Fruit fly (Drosophila melanogaster) S2 (cell line): ENCODE results near the gene CG31823.

ENCODE experiments used
- CG8478 ChIP-seq: fragments of >200 bp; optimal IDR thresholded peaks from 2 replicates; lab custom pipeline; 2018
- CTCF ChIP-seq, 2 experiments: fragments of >200 bp; optimal IDR thresholded peaks; 2 replicates each; lab custom pipeline; 2018

The CG31823 gene

dm6 chr2L:15900424-15900823, at the start of gene CG31823:
Gene CG31823 (minus strand): TSS chr2L:15900524.
- TF ChIP-seq CG8478 (lab: Kevin White, UChicago), result no peak
- no peak for TF ChIP-seq CTCF (optimal IDR thresholded peaks at IDR 0.05; lab: Kevin White, UChicago)

- TF ChIP-seq CG8478 (lab: Kevin White, UChicago) (no peak), CTCF (optimal IDR thresholded peaks at IDR 0.05; lab: Kevin White, UChicago) (peak; percentile 76 to 81)
These were observed 49.1 kb upstream of the CG31823 start for dm6 chr2L:15949457-15949856.

- TF ChIP-seq CTCF (optimal IDR thresholded peaks at IDR 0.05; lab: Kevin White, UChicago) (no peak), CG8478 (lab: Kevin White, UChicago) (no peak)
These were observed 40.8 kb upstream of the CG31823 start, which contains the start of gene CG12448 for dm6 chr2L:15941141-15941540. Gene CG12448 (plus strand): TSS chr2L:15941441.

dm6 chr2L:15936138-15936537, 35.8 kb upstream of the CG31823 start:
- TF ChIP-seq CTCF (optimal IDR thresholded peaks at IDR 0.05; lab: Kevin White, UChicago), result no peak
- TF ChIP-seq CG8478 (lab: Kevin White, UChicago), result no peak

dm6 chr2L:15923095-15923494, 22.8 kb upstream of the CG31823 start, which contains the start of gene CG4793:
Gene CG4793 (plus strand): TSS chr2L:15923395.
- TF ChIP-seq CTCF (optimal IDR thresholded peaks at IDR 0.05; lab: Kevin White, UChicago), result no peak
- TF ChIP-seq CG8478 (lab: Kevin White, UChicago), result no peak

- no peak for TF ChIP-seq CTCF (optimal IDR thresholded peaks at IDR 0.05; lab: Kevin White, UChicago)
- no peak for TF ChIP-seq CG8478 (lab: Kevin White, UChicago)
These were observed 16.3 kb upstream of the CG31823 start, which contains the start of gene CG13244 for dm6 chr2L:15916588-15916987. Gene CG13244 (plus strand): TSS chr2L:15916888.

- TF ChIP-seq CG8478 (lab: Kevin White, UChicago), result no peak
- no peak for TF ChIP-seq CTCF (optimal IDR thresholded peaks at IDR 0.05; lab: Kevin White, UChicago)
These were observed 13.3 kb upstream of the CG31823 start for dm6 chr2L:15913674-15914037.

dm6 chr2L:15912901-15913673, 12.8 kb upstream of the CG31823 start:
- TF ChIP-seq CG8478 (lab: Kevin White, UChicago) (no peak), CTCF (optimal IDR thresholded peaks at IDR 0.05; lab: Kevin White, UChicago) (no peak)

dm6 chr2L:15912008-15912900, 11.9 kb upstream of the CG31823 start:
- TF ChIP-seq CG8478 (lab: Kevin White, UChicago) (no peak), CTCF (optimal IDR thresholded peaks at IDR 0.05; lab: Kevin White, UChicago) (no peak)

dm6 chr2L:15911591-15912007, 11.3 kb upstream of the CG31823 start:
- no peak for TF ChIP-seq CTCF (optimal IDR thresholded peaks at IDR 0.05; lab: Kevin White, UChicago)
- TF ChIP-seq CG8478 (lab: Kevin White, UChicago), result no peak

dm6 chr2L:15910937-15911590, 10.7 kb upstream of the CG31823 start:
- TF ChIP-seq CG8478 (lab: Kevin White, UChicago) (no peak), CTCF (optimal IDR thresholded peaks at IDR 0.05; lab: Kevin White, UChicago) (no peak)

- TF ChIP-seq CTCF (optimal IDR thresholded peaks at IDR 0.05; lab: Kevin White, UChicago), result no peak
- TF ChIP-seq CG8478 (lab: Kevin White, UChicago), result no peak
These were observed 9.5 kb upstream of the CG31823 start for dm6 chr2L:15909826-15910225.

- TF ChIP-seq CTCF (optimal IDR thresholded peaks at IDR 0.05; lab: Kevin White, UChicago) (no peak), CG8478 (lab: Kevin White, UChicago) (no peak)
These were observed 9.0 kb upstream of the CG31823 start for dm6 chr2L:15909277-15909674.

dm6 chr2L:15908496-15909276, 8.4 kb upstream of the CG31823 start:
- TF ChIP-seq CTCF (optimal IDR thresholded peaks at IDR 0.05; lab: Kevin White, UChicago) (no peak), CG8478 (lab: Kevin White, UChicago) (no peak)
